Worm (Caenorhabditis elegans) whole organism, L4 larva: ENCODE results near the gene clec-238.

Source experiments
- D1046.2 ChIP-seq: fragments of 200-800 bp; sonication (Bioruptor generic); IDR thresholded peaks from 2 replicates; pipeline ENCODE4 v1.3.6; 2022; ENCODE audit warnings: missing genetic modification characterization, missing compliant biosample characterization
- F26F4.8 ChIP-seq: fragments of 200-800 bp; sonication (Bioruptor generic); conservative IDR thresholded peaks from 2 replicates; pipeline ENCODE4 v1.3.6; 2022; ENCODE audit warnings: missing genetic modification characterization, missing compliant biosample characterization
- ZK337.2 ChIP-seq: fragments of 200-800 bp; sonication (Bioruptor generic); IDR thresholded peaks from 2 replicates; pipeline ENCODE4 v1.3.6; 2022; ENCODE audit warnings: missing genetic modification reagents, missing genetic modification characterization, missing compliant biosample characterization
- aha-1 ChIP-seq: fragments of 150-350 bp; peaks from one replicate; lab custom pipeline; 2014; ENCODE audit warnings: missing biosample characterization, missing genetic modification characterization
- ama-1 ChIP-seq: fragments of 150-350 bp; optimal IDR thresholded peaks from 2 replicates; lab custom pipeline; 2014; ENCODE audit warnings: inconsistent platforms, mixed read lengths
- arid-1 ChIP-seq: fragments of 200-800 bp; sonication (Bioruptor generic); conservative IDR thresholded peaks from 2 replicates; pipeline ENCODE4 v1.3.6; 2022; ENCODE audit warnings: missing genetic modification reagents, missing genetic modification characterization, missing compliant biosample characterization
- attf-4 ChIP-seq: sonication (generic microtip); optimal IDR thresholded peaks from 3 replicates; lab custom pipeline; 2017; ENCODE audit warnings: missing biosample characterization, missing genetic modification characterization
- ceh-28 ChIP-seq: fragments of 150-350 bp; optimal IDR thresholded peaks from 2 replicates; lab custom pipeline; 2014; ENCODE audit warnings: missing biosample characterization, missing genetic modification reagents, missing genetic modification characterization
- ceh-62 ChIP-seq: sonication (generic microtip); optimal IDR thresholded peaks from 2 replicates; lab custom pipeline; 2017; ENCODE audit warnings: missing biosample characterization, missing genetic modification characterization
- cey-2 ChIP-seq: sonication (generic microtip); optimal IDR thresholded peaks from 3 replicates; lab custom pipeline; 2017; ENCODE audit warnings: missing genetic modification characterization, mild to moderate bottlenecking, missing compliant biosample characterization, antibody characterized with exemption, borderline replicate concordance; ENCODE audit not compliant: insufficient read depth
- ctbp-1 ChIP-seq: fragments of 200-800 bp; sonication (Bioruptor generic); IDR thresholded peaks from 2 replicates; pipeline ENCODE4 v1.3.6; 2022; ENCODE audit warnings: missing genetic modification reagents, missing genetic modification characterization, missing compliant biosample characterization
- dpl-1 ChIP-seq: fragments of 150-350 bp; optimal IDR thresholded peaks from 2 replicates; lab custom pipeline; 2014; ENCODE audit warnings: missing biosample characterization, missing genetic modification reagents, missing genetic modification characterization
- dve-1 ChIP-seq: sonication (generic microtip); optimal IDR thresholded peaks from 2 replicates; lab custom pipeline; 2017; ENCODE audit warnings: antibody characterized with exemption, mild to moderate bottlenecking, missing genetic modification characterization, missing compliant biosample characterization; ENCODE audit not compliant: insufficient read depth
- fkh-10 ChIP-seq: fragments of 150-350 bp; optimal IDR thresholded peaks from 2 replicates; lab custom pipeline; 2014; ENCODE audit warnings: missing biosample characterization, missing genetic modification reagents, missing genetic modification characterization
- gei-8 ChIP-seq: fragments of 200-800 bp; sonication (Bioruptor generic); optimal IDR thresholded peaks from 2 replicates; lab custom pipeline; 2018; ENCODE audit warnings: mild to moderate bottlenecking, missing genetic modification characterization, missing compliant biosample characterization
- hlh-30 ChIP-seq: sonication (generic microtip); optimal IDR thresholded peaks from 2 replicates; lab custom pipeline; 2017; ENCODE audit warnings: antibody characterized with exemption, mild to moderate bottlenecking, missing genetic modification characterization, missing compliant biosample characterization; ENCODE audit not compliant: insufficient read depth
- jun-1 ChIP-seq: fragments of 150-350 bp; optimal IDR thresholded peaks from 2 replicates; lab custom pipeline; 2014; ENCODE audit warnings: missing biosample characterization, missing genetic modification reagents, missing genetic modification characterization
- lin-13 ChIP-seq: fragments of 150-350 bp; optimal IDR thresholded peaks from 2 replicates; lab custom pipeline; 2014; ENCODE audit warnings: missing biosample characterization, missing genetic modification reagents, missing genetic modification characterization
- madf-5 ChIP-seq, 2 experiments: fragments of 200-800 bp; sonication (Bioruptor generic); IDR thresholded peaks; 2 replicates each; pipeline ENCODE4 v1.3.6; 2022; ENCODE audit warnings: missing compliant biosample characterization in 2 of 2, missing genetic modification characterization in 2 of 2
- madf-9 ChIP-seq: fragments of 200-800 bp; sonication (Bioruptor generic); conservative IDR thresholded peaks from 2 replicates; pipeline ENCODE4 v1.3.6; 2022; ENCODE audit warnings: missing genetic modification reagents, missing genetic modification characterization, missing compliant biosample characterization
- mdt-29 ChIP-seq: fragments of 200-800 bp; sonication (Bioruptor generic); IDR thresholded peaks from 2 replicates; pipeline ENCODE4 v1.3.6; 2022; ENCODE audit warnings: missing genetic modification reagents, missing genetic modification characterization, missing compliant biosample characterization
- mes-2 ChIP-seq: sonication (generic microtip); optimal IDR thresholded peaks from 2 replicates; lab custom pipeline; 2016; ENCODE audit warnings: missing genotype, mild to moderate bottlenecking, missing genetic modification characterization, missing compliant biosample characterization; ENCODE audit not compliant: poor library complexity, severe bottlenecking
- nhr-237 ChIP-seq: sonication (generic microtip); optimal IDR thresholded peaks from 2 replicates; lab custom pipeline; 2017; ENCODE audit warnings: missing biosample characterization, missing genetic modification characterization
- saeg-2 ChIP-seq: fragments of 200-800 bp; sonication (Bioruptor generic); IDR thresholded peaks from 2 replicates; pipeline ENCODE4 v1.3.6; 2022; ENCODE audit warnings: missing genetic modification reagents, missing genetic modification characterization, missing compliant biosample characterization
- sdz-12 ChIP-seq: fragments of 200-800 bp; sonication (Bioruptor generic); optimal IDR thresholded peaks from 2 replicates; lab custom pipeline; 2018; ENCODE audit warnings: mild to moderate bottlenecking, missing genetic modification characterization, missing compliant biosample characterization
- set-16 ChIP-seq: fragments of 200-800 bp; sonication (Bioruptor generic); IDR thresholded peaks from 2 replicates; pipeline ENCODE4 v1.3.6; 2022; ENCODE audit warnings: missing genetic modification reagents, missing genetic modification characterization, missing compliant biosample characterization
- skn-1 ChIP-seq: fragments of 150-350 bp; optimal IDR thresholded peaks from 2 replicates; lab custom pipeline; 2014; ENCODE audit warnings: missing biosample characterization, missing genetic modification characterization
- snpc-1.2 ChIP-seq: fragments of 200-800 bp; sonication (Bioruptor generic); IDR thresholded peaks from 2 replicates; pipeline ENCODE4 v1.3.6; 2022; ENCODE audit warnings: missing genetic modification reagents, missing genetic modification characterization, missing compliant biosample characterization
- tag-97 ChIP-seq: fragments of 200-800 bp; sonication (Bioruptor generic); IDR thresholded peaks from 2 replicates; pipeline ENCODE4 v1.3.6; 2022; ENCODE audit warnings: missing genetic modification characterization, missing compliant biosample characterization
- unc-130 ChIP-seq: sonication (generic microtip); optimal IDR thresholded peaks from 2 replicates; lab custom pipeline; 2016; ENCODE audit warnings: missing genetic modification reagents, missing genetic modification characterization, missing compliant biosample characterization
- unc-62 ChIP-seq, 3 experiments: fragments of 150-350 bp in 1 of 3; sonication (generic microtip); optimal IDR thresholded peaks in 2 of 3; peaks in 1 of 3; 1 replicate in 1 of 3; 2 replicates in 2 of 3; lab custom pipeline; 2014 to 2017; ENCODE audit warnings: missing biosample characterization in 3 of 3, missing genetic modification characterization in 3 of 3, missing genetic modification reagents in 3 of 3, missing genotype in 1 of 3
- vab-7 ChIP-seq: fragments of 200-800 bp; sonication (Bioruptor generic); IDR thresholded peaks from 2 replicates; pipeline ENCODE4 v1.3.6; 2022; ENCODE audit warnings: missing genetic modification reagents, missing genetic modification characterization, missing compliant biosample characterization
- zag-1 ChIP-seq: fragments of 150-350 bp; optimal IDR thresholded peaks from 2 replicates; lab custom pipeline; 2014; ENCODE audit warnings: missing biosample characterization, missing genetic modification characterization
- zfp-3 ChIP-seq: fragments of 200-800 bp; sonication (Bioruptor generic); conservative IDR thresholded peaks from 2 replicates; pipeline ENCODE4 v1.3.6; 2022; ENCODE audit warnings: missing genetic modification reagents, missing genetic modification characterization, missing compliant biosample characterization
- zip-11 ChIP-seq: fragments of 200-800 bp; sonication (Bioruptor generic); IDR thresholded peaks from 2 replicates; pipeline ENCODE4 v1.3.6; 2022; ENCODE audit warnings: missing genetic modification characterization, missing compliant biosample characterization
- zip-2 ChIP-seq: fragments of 150-350 bp; optimal IDR thresholded peaks from 2 replicates; lab custom pipeline; 2014; ENCODE audit warnings: missing biosample characterization, missing genetic modification characterization
- ztf-11 ChIP-seq: fragments of 150-350 bp; optimal IDR thresholded peaks from 2 replicates; lab custom pipeline; 2014; ENCODE audit warnings: missing biosample characterization, missing genetic modification characterization

The clec-238 gene

DNA sequence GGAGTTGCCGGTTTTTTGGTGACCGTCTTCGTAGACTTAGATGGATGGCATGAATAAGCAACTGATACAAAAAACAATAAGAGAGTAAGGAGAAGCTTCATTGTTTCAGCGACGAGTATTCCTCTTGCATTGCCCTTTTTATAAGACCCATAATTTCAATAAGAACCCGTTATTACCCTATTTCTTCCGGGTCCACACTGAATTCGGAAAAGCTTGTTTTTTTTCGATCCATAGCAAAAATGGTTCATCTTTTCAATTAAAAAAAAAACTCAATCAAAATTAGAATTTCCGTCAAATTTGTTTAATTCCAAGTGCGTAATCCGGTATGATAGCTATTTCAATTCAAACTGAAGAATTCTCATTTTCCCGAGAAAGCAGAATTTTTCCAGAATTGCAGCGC, 35.4 kb downstream of the clec-238 start, which contains the start of gene Y102A5C.40:
Y102A5C.40 (minus strand) TSS at position 101 of the 400 bp plus-strand sequence.
- no peak for TF ChIP-seq mdt-29
- TF ChIP-seq cey-2 = no peak
- TF ChIP-seq dve-1 (tag; lab: Kevin White, UChicago) = no peak
- TF ChIP-seq madf-9 (GFP tag; lab: Robert Waterston, UW) = no peak
- TF ChIP-seq gei-8 (GFP tag; lab: Kevin White, UChicago) = no peak
- TF ChIP-seq mes-2 = no peak
- no peak for TF ChIP-seq snpc-1.2 (GFP tag; lab: Robert Waterston, UW)
- TF ChIP-seq sdz-12 = no peak
- no peak for TF ChIP-seq saeg-2 (GFP tag; lab: Robert Waterston, UW)
- no peak for TF ChIP-seq ztf-11 (tag; lab: Kevin White, UChicago)
- TF ChIP-seq nhr-237 = no peak

DNA sequence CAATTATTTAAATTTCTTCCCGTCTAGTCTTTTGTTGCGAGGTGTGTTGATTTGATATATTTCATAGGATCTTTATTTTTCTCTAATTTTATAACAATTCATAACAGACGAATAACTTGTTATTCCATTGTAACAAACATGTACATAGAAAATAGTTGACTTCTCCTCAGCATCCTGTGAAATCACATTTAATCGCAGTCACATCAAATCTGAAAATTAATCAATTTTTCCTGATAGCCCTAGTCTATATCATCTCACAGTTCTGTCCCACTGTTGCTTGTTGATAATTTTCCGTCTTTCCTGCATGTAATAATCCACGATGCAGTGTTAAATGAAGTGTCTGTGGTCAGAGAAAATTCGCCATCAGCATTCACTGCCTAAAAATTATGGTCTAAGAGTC, 36.2 kb downstream of the clec-238 start:
- peak in 1 of 2 experiments; percentile 97 for TF ChIP-seq unc-62 (GFP tag; optimal IDR thresholded peaks at IDR 0.05 in 1 of 2; lab: Kevin White, UChicago)
- TF ChIP-seq unc-62 (tag; optimal IDR thresholded peaks at IDR 0.05; lab: Kevin White, UChicago) = no peak
- TF ChIP-seq madf-9 (GFP tag; lab: Robert Waterston, UW) = no peak
- TF ChIP-seq, all 104 proteins: peak for 1

DNA sequence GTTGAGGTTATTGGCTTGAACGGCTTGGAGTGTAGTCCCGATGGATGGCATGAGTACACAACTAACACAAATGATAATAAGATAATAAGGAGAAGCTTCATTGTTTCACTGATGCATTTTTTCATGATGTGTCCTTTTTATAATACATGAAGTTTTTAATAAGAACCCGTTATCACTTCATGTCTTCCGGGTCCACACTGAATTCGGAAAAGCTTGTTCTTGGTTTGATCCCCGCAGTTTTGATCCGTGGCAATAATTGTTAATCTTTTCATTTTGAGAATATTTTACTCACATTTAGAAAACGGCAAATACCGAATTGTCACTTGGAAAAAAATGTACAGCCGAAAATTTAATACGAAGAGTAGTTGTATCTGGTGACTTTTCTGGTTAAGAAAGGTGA, 37.0 kb downstream of the clec-238 start, which contains the start of gene Y102A5C.27:
Y102A5C.27 (minus strand) TSS at position 101 of the 400 bp plus-strand sequence.
- TF ChIP-seq ama-1 (lab: Kevin White, UChicago) (no peak), aha-1 (no peak), attf-4 (tag; lab: Kevin White, UChicago) (no peak), skn-1 (tag; lab: Kevin White, UChicago) (no peak), lin-13 (no peak), zag-1 (no peak), gei-8 (GFP tag; lab: Kevin White, UChicago) (no peak), ceh-28 (tag; lab: Kevin White, UChicago) (no peak), fkh-10 (GFP tag; lab: Kevin White, UChicago) (no peak), zfp-3 (GFP tag; lab: Robert Waterston, UW) (no peak), set-16 (GFP tag; lab: Robert Waterston, UW) (no peak), hlh-30 (tag; lab: Kevin White, UChicago) (no peak), dve-1 (tag; lab: Kevin White, UChicago) (no peak), madf-5 (GFP tag; IDR thresholded peaks at IDR 0.05; lab: Robert Waterston, UW) (no peak), mdt-29 (no peak)

DNA sequence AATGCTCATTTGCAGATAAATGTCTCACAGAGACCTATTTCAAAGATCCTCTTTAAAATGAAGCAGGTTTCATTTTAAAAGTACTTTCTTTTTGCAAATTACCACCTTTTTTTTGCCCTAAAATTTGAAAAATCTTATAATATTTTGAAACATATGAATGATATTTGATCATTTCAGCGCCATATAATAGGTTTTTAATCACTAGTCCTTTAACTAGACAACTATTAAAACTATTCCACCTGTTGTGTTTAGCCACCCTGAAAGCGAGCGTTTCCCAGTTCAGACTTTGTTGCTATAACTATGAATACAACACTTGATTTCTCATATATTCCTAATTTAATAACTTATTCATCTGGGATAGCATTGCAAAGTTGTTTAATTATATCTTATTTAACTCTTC, 40.1 kb downstream of the clec-238 start, which contains the start of gene srz-95:
srz-95 (plus strand) TSS at position 301 of the 400 bp plus-strand sequence.
- TF ChIP-seq zip-2 (no peak), arid-1 (GFP tag; lab: Robert Waterston, UW) (no peak), attf-4 (tag; lab: Kevin White, UChicago) (no peak), F26F4.8 (no peak), ctbp-1 (no peak), jun-1 (tag; lab: Kevin White, UChicago) (no peak), unc-130 (GFP tag; lab: Kevin White, UChicago) (no peak), D1046.2 (no peak), dpl-1 (GFP tag; lab: Kevin White, UChicago) (no peak), tag-97 (no peak), zip-11 (GFP tag; lab: Robert Waterston, UW) (no peak), set-16 (GFP tag; lab: Robert Waterston, UW) (no peak), vab-7 (no peak), ZK337.2 (GFP tag; lab: Robert Waterston, UW) (no peak), ceh-62 (tag; lab: Kevin White, UChicago) (no peak)
